Fruit fly (Drosophila melanogaster): ENCODE measurements around the gene CG18558.

Gene CG18558

dm6 chr2L:2807597-2807996, 36.7 kb downstream of the CG18558 start:
- TF ChIP-seq tin (GFP tag; optimal IDR thresholded peaks at IDR 0.05) (no peak), danr (GFP tag; IDR thresholded peaks at IDR 0.05) (no peak), D (optimal IDR thresholded peaks at IDR 0.05) (no peak), D (GFP tag; optimal IDR thresholded peaks at IDR 0.05) (no peak), Gug (GFP tag; IDR thresholded peaks at IDR 0.05) (no peak), Doc3 (GFP tag; IDR thresholded peaks at IDR 0.05; ENCODE audit: partially characterized antibody) (no peak), exex (tag; optimal IDR thresholded peaks at IDR 0.05) (peak; percentile 78), CG34376 (GFP tag; optimal IDR thresholded peaks at IDR 0.05) (peak; percentile 64), abd-A (tag; optimal IDR thresholded peaks at IDR 0.05) (no peak), CG7987 (GFP tag; optimal IDR thresholded peaks at IDR 0.05) (peak; percentile 7), eve (GFP tag; optimal IDR thresholded peaks at IDR 0.05) (no peak), gsb-n (tag; optimal IDR thresholded peaks at IDR 0.05) (peak; percentile 53), prd (optimal IDR thresholded peaks at IDR 0.05) (no peak), prd (GFP tag; IDR thresholded peaks at IDR 0.05) (no peak), CG12744 (GFP tag; optimal IDR thresholded peaks at IDR 0.05) (no peak), CoRest (tag; optimal IDR thresholded peaks at IDR 0.05) (no peak), Fer1 (GFP tag; optimal IDR thresholded peaks at IDR 0.05) (no peak), CG8089 (GFP tag; optimal IDR thresholded peaks at IDR 0.05) (no peak), PHDP (tag; optimal IDR thresholded peaks at IDR 0.05) (no peak), sens (GFP tag) (peak; percentile 13), grn (GFP tag; optimal IDR thresholded peaks at IDR 0.05) (peak; percentile 10), Lim3 (GFP tag; IDR thresholded peaks at IDR 0.05) (no peak), mirr (GFP tag; optimal IDR thresholded peaks at IDR 0.05) (peak; percentile 42), NFAT (GFP tag; IDR thresholded peaks at IDR 0.05) (no peak), CG1602 (GFP tag; optimal IDR thresholded peaks at IDR 0.05) (no peak), CG15269 (tag; optimal IDR thresholded peaks at IDR 0.05) (no peak), zen (tag; optimal IDR thresholded peaks at IDR 0.05) (no peak), sug (tag; optimal IDR thresholded peaks at IDR 0.05) (peak; percentile 58), CG11560 (tag; IDR thresholded peaks at IDR 0.05) (no peak), CG11504 (tag; optimal IDR thresholded peaks at IDR 0.05) (no peak)

DNA sequence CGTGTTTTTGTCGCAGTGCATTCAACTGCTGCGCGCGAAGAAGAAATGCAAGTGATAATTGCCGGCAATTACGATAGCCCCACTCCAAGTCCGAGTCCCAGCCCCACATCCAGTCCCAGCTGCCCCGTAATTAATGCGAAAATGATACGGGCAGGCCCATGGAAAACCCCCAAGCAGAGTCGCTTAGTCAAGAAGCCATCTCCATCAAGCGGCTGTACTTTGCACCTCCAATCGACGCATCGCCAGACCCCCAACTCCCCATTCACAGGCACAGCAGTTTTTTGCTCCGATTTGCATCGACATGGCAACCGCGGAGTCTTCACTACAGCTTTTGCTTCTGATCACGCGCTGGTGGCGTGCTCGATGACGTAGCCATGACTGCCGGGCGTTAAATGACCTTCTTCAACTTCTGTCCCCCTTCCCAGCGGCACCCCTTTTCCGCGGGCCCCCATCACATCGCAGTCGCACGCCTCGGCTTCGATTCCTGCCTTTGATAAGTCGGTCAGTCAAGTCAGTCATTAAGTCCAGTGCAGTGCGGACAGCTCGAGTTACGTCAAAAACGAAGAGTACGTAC, 38.0 kb downstream of the CG18558 start:
- peak; percentile 96 for TF ChIP-seq nom (GFP tag; optimal IDR thresholded peaks at IDR 0.05)
- TF ChIP-seq tgo (GFP tag; IDR thresholded peaks at IDR 0.05) = no peak
- peak; percentile 13 for TF ChIP-seq BtbVII (GFP tag; optimal IDR thresholded peaks at IDR 0.05)
- TF ChIP-seq crol (GFP tag; IDR thresholded peaks at IDR 0.05) = peak; percentile 39; the same call in 1 of the 2 replicates
- TF ChIP-seq CG8765 (GFP tag; IDR thresholded peaks at IDR 0.05) = no peak
- no peak for TF ChIP-seq inv (GFP tag; IDR thresholded peaks at IDR 0.05; ENCODE audit: partially characterized antibody)
- 0 out of 3 replicates have a peak, but pooled peaks have one; percentile 26 for TF ChIP-seq CG11560 (tag; IDR thresholded peaks at IDR 0.05)
- no peak for TF ChIP-seq zen2 (GFP tag; IDR thresholded peaks at IDR 0.05; ENCODE audit: partially characterized antibody)
- TF ChIP-seq CG7987 (GFP tag; optimal IDR thresholded peaks at IDR 0.05) = peak; percentile 87
- no peak for TF ChIP-seq kni (GFP tag; optimal IDR thresholded peaks at IDR 0.05)
- TF ChIP-seq bsh (GFP tag; optimal IDR thresholded peaks at IDR 0.05) = peak in 1 of 2 experiments; percentile 63
- no peak for TF ChIP-seq E2f2 (GFP tag; IDR thresholded peaks at IDR 0.05)
- no peak for TF ChIP-seq D19B (GFP tag; optimal IDR thresholded peaks at IDR 0.05)
- no peak for TF ChIP-seq Dek (tag; optimal IDR thresholded peaks at IDR 0.05)
- no peak for TF ChIP-seq Sry-δ (GFP tag; optimal IDR thresholded peaks at IDR 0.05)
- peak; percentile 38 for TF ChIP-seq cwo (GFP tag; optimal IDR thresholded peaks at IDR 0.05)
- TF ChIP-seq Bteb2 (GFP tag; optimal IDR thresholded peaks at IDR 0.05) = no peak
- TF ChIP-seq Dp (GFP tag; optimal IDR thresholded peaks at IDR 0.05) = no peak
- TF ChIP-seq E2f1 (GFP tag; IDR thresholded peaks at IDR 0.05) = no peak
- 0 out of 4 replicates have a peak, but pooled peaks have one; percentile 16 for TF ChIP-seq chinmo (GFP tag; IDR thresholded peaks at IDR 0.05; ENCODE audit: partially characterized antibody)
- TF ChIP-seq CG4424 (GFP tag; optimal IDR thresholded peaks at IDR 0.05) = no peak
